Worm (Caenorhabditis elegans) whole organism, mixed stage, embryonic: Measurements from ENCODE around the gene C56C10.4.

ENCODE experiments used
- ceh-83 ChIP-seq: fragments of 200-800 bp; sonication (Bioruptor generic); optimal IDR thresholded peaks from 2 replicates; lab custom pipeline; 2018; ENCODE audit warnings: mild to moderate bottlenecking, missing genetic modification characterization, missing compliant biosample characterization
- sem-2 ChIP-seq: fragments of 200-800 bp; sonication (Bioruptor generic); optimal IDR thresholded peaks from 2 replicates; lab custom pipeline; 2018; ENCODE audit warnings: mild to moderate bottlenecking, missing genetic modification characterization, missing compliant biosample characterization
- snpc-4 ChIP-seq: fragments of 150-350 bp; optimal IDR thresholded peaks from 2 replicates; lab custom pipeline; 2014; ENCODE audit warnings: missing biosample characterization, missing genetic modification characterization
- tbx-8 ChIP-seq: fragments of 200-800 bp; sonication (Bioruptor generic); optimal IDR thresholded peaks from 2 replicates; lab custom pipeline; 2018; ENCODE audit warnings: mild to moderate bottlenecking, missing genetic modification characterization, moderate library complexity, missing compliant biosample characterization
- unc-62 ChIP-seq: fragments of 150-350 bp; optimal IDR thresholded peaks from 2 replicates; lab custom pipeline; 2014; ENCODE audit warnings: missing biosample characterization, missing genetic modification reagents, missing genetic modification characterization

DNA sequence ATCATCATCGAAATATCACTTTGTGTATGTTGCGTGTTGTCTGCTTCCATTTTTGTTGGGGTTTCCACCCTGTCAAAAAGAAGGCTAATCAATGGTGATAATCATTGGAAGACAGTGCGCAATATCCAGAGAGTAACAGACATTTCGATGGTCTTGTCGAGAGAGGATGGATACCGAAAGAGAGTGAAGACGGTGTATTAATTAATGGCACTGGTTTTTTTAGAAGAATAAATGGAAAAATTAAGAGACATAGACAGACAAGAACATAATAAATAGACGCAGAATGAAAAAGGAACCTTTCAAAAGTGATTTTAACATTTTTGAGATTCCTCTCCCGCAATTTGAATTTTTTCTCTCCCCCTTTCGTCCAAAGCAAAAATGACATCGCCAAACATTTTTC is 36.1 kb downstream of the C56C10.4 start:
- TF ChIP-seq snpc-4, result no peak
- no peak for TF ChIP-seq tbx-8 (GFP tag; lab: Kevin White, UChicago)
- TF ChIP-seq ceh-83 (GFP tag; lab: Kevin White, UChicago), result no peak
- no peak for TF ChIP-seq unc-62 (GFP tag; lab: Kevin White, UChicago)
- TF ChIP-seq sem-2 (GFP tag; lab: Kevin White, UChicago), result no peak
